Worm (Caenorhabditis elegans) whole organism, dauer: ENCODE measurements around the gene Y37D8A.8.

Experiments
- unc-62 ChIP-seq: sonication (generic microtip); optimal IDR thresholded peaks from 2 replicates; lab custom pipeline; 2017; ENCODE audit warnings: missing biosample characterization, missing genetic modification reagents, missing genetic modification characterization

Gene Y37D8A.8

ce11 chrIII:12864648-12865047 is at the start of gene Y37D8A.8:
Gene Y37D8A.8 (plus strand): TSS chrIII:12864948.
- TF ChIP-seq unc-62 (GFP tag; lab: Kevin White, UChicago), result no peak

- TF ChIP-seq unc-62 (GFP tag; lab: Kevin White, UChicago), result no peak
Observed at ce11 chrIII:12818050-12818738, 46.6 kb upstream of the Y37D8A.8 start, which contains the start of gene arx-5. Gene arx-5 (minus strand): TSS chrIII:12818100.

- no peak for TF ChIP-seq unc-62 (GFP tag; lab: Kevin White, UChicago)
Observed at ce11 chrIII:12819148-12819547, 45.6 kb upstream of the Y37D8A.8 start.

- TF ChIP-seq unc-62 (GFP tag; lab: Kevin White, UChicago), result no peak
Observed at ce11 chrIII:12819909-12820308, 44.8 kb upstream of the Y37D8A.8 start, which contains the start of the genes Y37D8A.2 and Y37D8A.25. Gene Y37D8A.2 (plus strand): TSS chrIII:12820193. Gene Y37D8A.25 (minus strand): TSS chrIII:12820253.

ce11 chrIII:12821331-12821730 is 43.4 kb upstream of the Y37D8A.8 start:
- no peak for TF ChIP-seq unc-62 (GFP tag; lab: Kevin White, UChicago)

ce11 chrIII:12822608-12823261 is 42.0 kb upstream of the Y37D8A.8 start:
- TF ChIP-seq unc-62 (GFP tag; lab: Kevin White, UChicago), result no peak

ce11 chrIII:12829068-12829467 is 35.7 kb upstream of the Y37D8A.8 start, which contains the start of gene Y37D8A.3:
Gene Y37D8A.3 (plus strand): TSS chrIII:12829368.
- TF ChIP-seq unc-62 (GFP tag; lab: Kevin White, UChicago), result no peak

- TF ChIP-seq unc-62 (GFP tag; lab: Kevin White, UChicago), result no peak
Observed at ce11 chrIII:12831696-12832095, 33.1 kb upstream of the Y37D8A.8 start.

- TF ChIP-seq unc-62 (GFP tag; lab: Kevin White, UChicago), result no peak
Observed at ce11 chrIII:12833079-12833478, 31.7 kb upstream of the Y37D8A.8 start.

- TF ChIP-seq unc-62 (GFP tag; lab: Kevin White, UChicago), result no peak
Observed at ce11 chrIII:12836742-12837285, 27.9 kb upstream of the Y37D8A.8 start.

ce11 chrIII:12838299-12838698 is 26.4 kb upstream of the Y37D8A.8 start:
- no peak for TF ChIP-seq unc-62 (GFP tag; lab: Kevin White, UChicago)

ce11 chrIII:12838913-12839366 is 25.8 kb upstream of the Y37D8A.8 start, which contains the start of gene Y37D8A.4:
Gene Y37D8A.4 (minus strand): TSS chrIII:12838963.
- TF ChIP-seq unc-62 (GFP tag; lab: Kevin White, UChicago), result no peak

ce11 chrIII:12840204-12840603 is 24.5 kb upstream of the Y37D8A.8 start:
- TF ChIP-seq unc-62 (GFP tag; lab: Kevin White, UChicago), result no peak

ce11 chrIII:12841328-12841727 is 23.4 kb upstream of the Y37D8A.8 start:
- TF ChIP-seq unc-62 (GFP tag; lab: Kevin White, UChicago), result no peak

- TF ChIP-seq unc-62 (GFP tag; lab: Kevin White, UChicago), result no peak
Observed at ce11 chrIII:12842858-12843257, 21.9 kb upstream of the Y37D8A.8 start.

ce11 chrIII:12847623-12848022 is 17.1 kb upstream of the Y37D8A.8 start:
- TF ChIP-seq unc-62 (GFP tag; lab: Kevin White, UChicago), result no peak
